Worm (Caenorhabditis elegans) whole organism, L4/young adult: Measurements from ENCODE around the gene Y45F3A.9.

Source experiments
- W03F9.2 ChIP-seq: fragments of 150-350 bp; optimal IDR thresholded peaks from 2 replicates; lab custom pipeline; 2014; ENCODE audit warnings: missing biosample characterization, missing genetic modification characterization
- him-1 ChIP-seq: sonication (generic microtip); optimal IDR thresholded peaks from 2 replicates; lab custom pipeline; 2016; ENCODE audit warnings: missing genotype, missing genetic modification reagents, missing genetic modification characterization, missing compliant biosample characterization

ce11 chrIII:10569246-10569645 lies 25.7 kb downstream of the Y45F3A.9 start:
- TF ChIP-seq him-1, result no peak
- no peak for TF ChIP-seq W03F9.2 (tag; lab: Kevin White, UChicago)
